Fruit fly (Drosophila melanogaster) whole organism, prepupa: ENCODE results near the gene CtsL3.

ENCODE experiments used
- CG10631 ChIP-seq: fragments of 200-800 bp; sonication (Bioruptor generic); optimal IDR thresholded peaks from 2 replicates; lab custom pipeline; 2016; ENCODE audit warnings: missing biosample characterization, missing genetic modification characterization
- CG11294 ChIP-seq: fragments of 200-800 bp; sonication (Bioruptor generic); IDR thresholded peaks from 2 replicates; pipeline ENCODE4 v1.3.6; 2022; ENCODE audit warnings: missing biosample characterization, missing genetic modification characterization
- CG11762 ChIP-seq: fragments of 200-800 bp; sonication (Bioruptor generic); optimal IDR thresholded peaks from 3 replicates; lab custom pipeline; 2016; ENCODE audit warnings: missing biosample characterization, missing genetic modification characterization; ENCODE audit not compliant: insufficient read depth
- CG11902 ChIP-seq: fragments of 200-800 bp; sonication (Bioruptor generic); optimal IDR thresholded peaks from 3 replicates; lab custom pipeline; 2016; ENCODE audit warnings: missing biosample characterization, missing genetic modification characterization
- CG15336 ChIP-seq: fragments of 200-800 bp; sonication (Bioruptor generic); IDR thresholded peaks from 2 replicates; pipeline ENCODE4 v1.3.6; 2022; ENCODE audit warnings: missing biosample characterization, missing genetic modification characterization
- CG1621 ChIP-seq: fragments of 200-800 bp; sonication (Bioruptor generic); optimal IDR thresholded peaks from 3 replicates; lab custom pipeline; 2018; ENCODE audit warnings: missing biosample characterization, mild to moderate bottlenecking, missing genetic modification characterization
- CG32006 ChIP-seq: fragments of 200-800 bp; sonication (Bioruptor generic); optimal IDR thresholded peaks from 3 replicates; lab custom pipeline; 2017; ENCODE audit warnings: missing biosample characterization, mild to moderate bottlenecking, missing genetic modification characterization
- CG34406 ChIP-seq: fragments of 200-800 bp; sonication (Bioruptor generic); optimal IDR thresholded peaks from 3 replicates; lab custom pipeline; 2016; ENCODE audit warnings: missing biosample characterization, missing genetic modification characterization
- CG3919 ChIP-seq: fragments of 200-800 bp; sonication (Bioruptor generic); optimal IDR thresholded peaks from 3 replicates; lab custom pipeline; 2016; ENCODE audit warnings: missing biosample characterization, missing genetic modification characterization
- CG4318 ChIP-seq: fragments of 200-800 bp; sonication (Bioruptor generic); optimal IDR thresholded peaks from 3 replicates; lab custom pipeline; 2017; ENCODE audit warnings: missing biosample characterization, mild to moderate bottlenecking, missing genetic modification characterization
- CG6163 ChIP-seq: fragments of 200-800 bp; sonication (Bioruptor generic); IDR thresholded peaks from 3 replicates; pipeline ENCODE4 v1.3.6; 2022; ENCODE audit warnings: missing biosample characterization, missing genetic modification characterization
- CG6276 ChIP-seq: fragments of 200-800 bp; sonication (Bioruptor generic); optimal IDR thresholded peaks from 2 replicates; lab custom pipeline; 2017; ENCODE audit warnings: missing biosample characterization, mild to moderate bottlenecking, missing genetic modification characterization
- CG6792 ChIP-seq: fragments of 200-800 bp; sonication (Bioruptor generic); optimal IDR thresholded peaks from 3 replicates; lab custom pipeline; 2016; ENCODE audit warnings: missing biosample characterization, missing genetic modification characterization
- CG6808 ChIP-seq: fragments of 200-800 bp; sonication (Bioruptor generic); optimal IDR thresholded peaks from 3 replicates; lab custom pipeline; 2017; ENCODE audit warnings: missing biosample characterization, missing genetic modification characterization, mild to moderate bottlenecking, moderate library complexity, missing genetic modification reagents
- CG7368 ChIP-seq: fragments of 200-800 bp; sonication (Bioruptor generic); optimal IDR thresholded peaks from 3 replicates; lab custom pipeline; 2016; ENCODE audit warnings: missing biosample characterization, missing genetic modification characterization
- CG8319 ChIP-seq: fragments of 200-800 bp; sonication (Bioruptor generic); optimal IDR thresholded peaks from 3 replicates; lab custom pipeline; 2016; ENCODE audit warnings: missing biosample characterization, missing genetic modification characterization
- CG9139 ChIP-seq: fragments of 200-800 bp; sonication (Bioruptor generic); optimal IDR thresholded peaks from 3 replicates; lab custom pipeline; 2017; ENCODE audit warnings: missing biosample characterization, mild to moderate bottlenecking, missing genetic modification characterization
- Eip75B ChIP-seq: fragments of 200-800 bp; sonication (Bioruptor generic); optimal IDR thresholded peaks from 3 replicates; lab custom pipeline; 2016; ENCODE audit warnings: missing biosample characterization, missing genetic modification characterization
- Eip93F ChIP-seq: fragments of 200-800 bp; sonication (Bioruptor generic); optimal IDR thresholded peaks from 2 replicates; lab custom pipeline; 2016; ENCODE audit warnings: missing biosample characterization, mild to moderate bottlenecking, missing genetic modification characterization
- Ets96B ChIP-seq: fragments of 200-800 bp; optimal IDR thresholded peaks from 2 replicates; lab custom pipeline; 2019; ENCODE audit warnings: missing biosample characterization, mild to moderate bottlenecking, missing genetic modification characterization, moderate library complexity
- Gug ChIP-seq: fragments of 200-800 bp; sonication (Bioruptor generic); IDR thresholded peaks from 2 replicates; pipeline ENCODE4 v1.3.6; 2022; ENCODE audit warnings: missing biosample characterization, missing genetic modification characterization
- Hr38 ChIP-seq: sonication (Bioruptor generic); optimal IDR thresholded peaks from 2 replicates; lab custom pipeline; 2016; ENCODE audit warnings: missing biosample characterization, missing genetic modification characterization
- Hr4 ChIP-seq: fragments of 200-800 bp; sonication (Bioruptor generic); optimal IDR thresholded peaks from 3 replicates; lab custom pipeline; 2016; ENCODE audit warnings: missing biosample characterization, missing genetic modification characterization
- Lpt ChIP-seq: fragments of 200-800 bp; sonication (Bioruptor generic); optimal IDR thresholded peaks from 3 replicates; lab custom pipeline; 2016; ENCODE audit warnings: missing biosample characterization, missing genetic modification characterization
- Met ChIP-seq: fragments of 200-800 bp; sonication (Bioruptor generic); optimal IDR thresholded peaks from 3 replicates; lab custom pipeline; 2016; ENCODE audit warnings: missing biosample characterization, missing genetic modification characterization
- Smox ChIP-seq: fragments of 200-800 bp; sonication (Bioruptor generic); optimal IDR thresholded peaks from 3 replicates; lab custom pipeline; 2016; ENCODE audit warnings: missing biosample characterization, missing genetic modification characterization
- Sox14 ChIP-seq: fragments of 200-800 bp; sonication (Bioruptor generic); optimal IDR thresholded peaks from 3 replicates; lab custom pipeline; 2016; ENCODE audit warnings: missing biosample characterization, missing genetic modification characterization
- achi ChIP-seq: fragments of 200-800 bp; sonication (Bioruptor generic); optimal IDR thresholded peaks from 3 replicates; lab custom pipeline; 2016; ENCODE audit warnings: missing biosample characterization, missing genetic modification characterization
- dsx ChIP-seq: fragments of 200-800 bp; optimal IDR thresholded peaks from 3 replicates; lab custom pipeline; 2019; ENCODE audit warnings: missing biosample characterization, mild to moderate bottlenecking, missing genetic modification characterization, moderate library complexity; ENCODE audit not compliant: poor library complexity, severe bottlenecking
- fd59A ChIP-seq: fragments of 200-800 bp; sonication (Bioruptor generic); optimal IDR thresholded peaks from 2 replicates; lab custom pipeline; 2017; ENCODE audit warnings: missing biosample characterization, mild to moderate bottlenecking, missing genetic modification characterization, missing genetic modification reagents
- fd85E ChIP-seq: fragments of 200-800 bp; sonication (Bioruptor generic); optimal IDR thresholded peaks from 3 replicates; lab custom pipeline; 2016; ENCODE audit warnings: missing biosample characterization, missing genetic modification characterization
- fkh ChIP-seq: fragments of 200-800 bp; sonication (Bioruptor generic); optimal IDR thresholded peaks from 3 replicates; lab custom pipeline; 2017; ENCODE audit warnings: missing biosample characterization, mild to moderate bottlenecking, missing genetic modification characterization, moderate library complexity
- lz ChIP-seq: fragments of 200-800 bp; sonication (Bioruptor generic); optimal IDR thresholded peaks from 3 replicates; lab custom pipeline; 2016; ENCODE audit warnings: missing biosample characterization, missing genetic modification characterization
- net ChIP-seq: fragments of 200-800 bp; sonication (Bioruptor generic); optimal IDR thresholded peaks from 3 replicates; lab custom pipeline; 2016; ENCODE audit warnings: missing biosample characterization, missing genetic modification characterization
- pdm3 ChIP-seq: fragments of 200-800 bp; sonication (Bioruptor generic); optimal IDR thresholded peaks from 3 replicates; lab custom pipeline; 2016; ENCODE audit warnings: missing biosample characterization, missing genetic modification characterization
- salr ChIP-seq, 2 experiments: fragments of 200-800 bp; sonication (Bioruptor generic); optimal IDR thresholded peaks; 3 replicates each; lab custom pipeline; 2016 to 2018; ENCODE audit warnings: missing biosample characterization in 2 of 2, missing genetic modification characterization in 2 of 2, mild to moderate bottlenecking in 1 of 2
- spab ChIP-seq: fragments of 200-800 bp; sonication (Bioruptor generic); optimal IDR thresholded peaks from 2 replicates; lab custom pipeline; 2017; ENCODE audit warnings: missing biosample characterization, mild to moderate bottlenecking, missing genetic modification characterization, missing genetic modification reagents
- ss ChIP-seq, 2 experiments: fragments of 200-800 bp; sonication (Bioruptor generic); optimal IDR thresholded peaks; 2 replicates in 1 of 2; 3 replicates in 1 of 2; lab custom pipeline; 2017 to 2018; ENCODE audit warnings: mild to moderate bottlenecking in 2 of 2, missing biosample characterization in 2 of 2, missing genetic modification characterization in 2 of 2, moderate library complexity in 1 of 2
- svp ChIP-seq: fragments of 200-800 bp; sonication (Bioruptor generic); peaks from one replicate; lab custom pipeline; 2016; ENCODE audit warnings: missing biosample characterization, missing genetic modification characterization
- topi ChIP-seq: fragments of 200-800 bp; sonication (Bioruptor generic); optimal IDR thresholded peaks from 3 replicates; lab custom pipeline; 2016; ENCODE audit warnings: missing biosample characterization, missing genetic modification characterization

The CtsL3 gene

DNA sequence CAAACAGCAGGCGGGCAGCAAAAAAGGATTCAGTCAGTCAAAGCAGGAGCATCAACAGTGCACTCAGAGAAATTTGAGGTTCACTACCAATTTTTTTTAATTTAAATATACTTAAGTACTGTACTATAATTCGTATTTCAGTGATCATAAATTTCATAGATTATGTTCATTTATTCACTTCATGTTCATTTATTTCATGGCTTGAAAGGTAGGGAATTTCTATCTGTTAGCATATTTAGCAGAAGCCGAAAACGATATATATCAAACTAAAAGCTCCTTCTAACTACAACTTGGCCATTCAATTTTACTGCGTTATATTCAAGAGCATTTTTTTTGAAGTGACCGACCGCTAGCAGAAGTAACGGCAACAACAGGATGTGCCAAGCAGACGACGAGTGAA lies 33.2 kb downstream of the CtsL3 start (continued):
- no peak for TF ChIP-seq CG11762
- TF ChIP-seq CG6163 (GFP tag; lab: Robert Waterston, UW): no peak
- no peak for TF ChIP-seq Hr38 (GFP tag; lab: Kevin White, UChicago)
- TF ChIP-seq CG4318: no peak
- TF ChIP-seq Smox (GFP tag; lab: Kevin White, UChicago): peak; percentile 3
- TF ChIP-seq CG6792 (GFP tag; lab: Kevin White, UChicago): no peak
- no peak for TF ChIP-seq CG6276 (GFP tag; lab: Kevin White, UChicago)
- no peak for TF ChIP-seq Eip93F (GFP tag; lab: Kevin White, UChicago)
- TF ChIP-seq net (GFP tag; lab: Kevin White, UChicago): no peak
- peak; percentile 29 for TF ChIP-seq dsx (GFP tag; lab: Kevin White, UChicago)
- TF ChIP-seq CG9139 (GFP tag; lab: Kevin White, UChicago): no peak
- no peak for TF ChIP-seq spab
- no peak for TF ChIP-seq CG34406
- TF ChIP-seq Met (GFP tag; lab: Kevin White, UChicago): peak; percentile 9
- no peak for TF ChIP-seq CG3919 (GFP tag; lab: Kevin White, UChicago)
- no peak for TF ChIP-seq salr (GFP tag; optimal IDR thresholded peaks at IDR 0.05; lab: Kevin White, UChicago)
- no peak for TF ChIP-seq CG8319 (GFP tag; lab: Kevin White, UChicago)
- no peak for TF ChIP-seq Gug (GFP tag; lab: Robert Waterston, UW)
- no peak for TF ChIP-seq fkh (GFP tag; lab: Kevin White, UChicago)
- TF ChIP-seq CG11902 (GFP tag; lab: Kevin White, UChicago): no peak
- TF ChIP-seq achi: peak; percentile 23
- no peak for TF ChIP-seq Lpt
- no peak for TF ChIP-seq fd59A (GFP tag; lab: Kevin White, UChicago)
- TF ChIP-seq fd85E (GFP tag; lab: Kevin White, UChicago): no peak
- peak; percentile 13 for TF ChIP-seq CG6808 (GFP tag; lab: Kevin White, UChicago)
- no peak for TF ChIP-seq Ets96B (tag; lab: Kevin White, UChicago)
- TF ChIP-seq topi: peak; percentile 3
- TF ChIP-seq lz (GFP tag; lab: Kevin White, UChicago): peak; percentile 9
- TF ChIP-seq CG11294 (GFP tag; lab: Robert Waterston, UW): no peak
- no peak for TF ChIP-seq Eip75B (GFP tag; lab: Kevin White, UChicago)
- peak; percentile 68 for TF ChIP-seq svp (GFP tag; lab: Kevin White, UChicago)
- TF ChIP-seq CG15336: no peak
- no peak for TF ChIP-seq CG1621
- TF ChIP-seq, all 60 proteins: peak for 12

DNA sequence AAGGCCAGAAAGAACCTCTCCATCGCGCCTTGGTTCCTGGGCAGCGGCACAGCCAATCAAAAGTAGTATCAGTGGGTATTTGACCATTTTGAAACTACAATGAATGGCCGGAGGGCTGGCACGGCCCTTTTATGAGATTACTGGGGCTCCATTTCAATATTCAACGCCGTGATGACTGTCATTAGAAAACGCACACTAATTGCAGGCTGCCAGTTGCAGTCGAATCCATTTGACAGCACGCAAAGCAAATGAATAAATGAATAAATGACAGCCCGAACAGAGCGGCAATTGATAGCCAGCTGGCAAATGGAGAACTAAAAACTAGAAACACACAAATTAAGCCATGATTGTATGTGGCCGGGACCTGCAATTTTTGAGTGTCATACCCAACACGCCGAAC lies 50.3 kb downstream of the CtsL3 start, which contains the start of gene Obp83b:
TSS of gene Obp83b (minus strand) at position 101 of the 400 bp plus-strand sequence.
- no peak for TF ChIP-seq pdm3 (GFP tag; lab: Kevin White, UChicago)
- no peak for TF ChIP-seq CG7368 (GFP tag; lab: Kevin White, UChicago)
- TF ChIP-seq ss (GFP tag; optimal IDR thresholded peaks at IDR 0.05; lab: Kevin White, UChicago): no peak
- no peak for TF ChIP-seq Hr4
- no peak for TF ChIP-seq CG6792 (GFP tag; lab: Kevin White, UChicago)
- no peak for TF ChIP-seq CG11902 (GFP tag; lab: Kevin White, UChicago)
- TF ChIP-seq CG10631 (GFP tag; lab: Kevin White, UChicago): no peak
- no peak for TF ChIP-seq CG32006
- no peak for TF ChIP-seq Sox14 (GFP tag; lab: Kevin White, UChicago)
- TF ChIP-seq Smox (GFP tag; lab: Kevin White, UChicago): no peak
